Worm (Caenorhabditis elegans): Measurements from ENCODE around the gene F31F7.1.
A peak's percentile ranks its signal among the peaks of the same experiment; 100 is the strongest.

F31F7.1 gene

DNA sequence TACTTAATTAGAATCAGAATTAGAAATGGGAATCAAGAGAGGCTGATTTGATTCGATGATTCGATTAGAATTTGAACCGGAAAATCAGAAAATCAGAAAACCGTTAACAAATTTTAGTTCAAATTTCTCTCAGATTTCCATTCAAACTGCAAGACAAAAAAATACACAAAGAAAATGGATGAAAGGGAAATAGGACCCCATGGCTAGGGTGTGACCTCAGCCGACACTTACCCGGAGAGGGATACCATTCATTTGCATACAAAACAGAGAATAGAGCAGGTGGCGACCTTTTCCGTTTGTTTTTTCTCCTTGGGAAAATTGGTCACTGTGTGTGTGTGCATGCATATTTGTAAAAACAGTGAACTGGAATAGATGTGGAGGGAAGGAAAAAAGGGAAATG is 42.3 kb upstream of the F31F7.1 start:
- TF ChIP-seq ztf-23 (GFP tag; IDR thresholded peaks at IDR 0.05) (no peak), ztf-29 (GFP tag; IDR thresholded peaks at IDR 0.05) (no peak), T22C8.4 (GFP tag; IDR thresholded peaks at IDR 0.05) (no peak), cog-1 (tag; optimal IDR thresholded peaks at IDR 0.05) (no peak)

DNA sequence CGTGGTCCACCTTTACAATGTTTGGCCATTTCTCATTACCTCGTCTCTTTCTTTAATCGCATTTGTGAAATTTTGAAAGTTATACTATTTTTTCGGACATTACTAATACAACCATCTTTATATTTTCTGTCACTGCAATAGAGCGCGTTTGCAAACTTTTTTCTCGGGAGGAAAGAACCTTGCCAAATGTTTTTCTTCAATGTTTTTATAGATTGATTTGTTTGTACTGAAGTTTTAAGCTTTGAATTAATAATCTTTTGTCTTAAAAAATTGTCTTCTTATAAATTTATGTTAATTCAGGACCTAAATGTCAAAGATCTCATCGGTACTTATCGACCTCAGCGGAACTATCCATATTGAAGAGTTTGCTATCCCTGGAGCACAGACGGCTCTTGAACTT is 41.4 kb upstream of the F31F7.1 start, which contains the start of gene K08B12.3:
TSS of gene K08B12.3 (plus strand) at position 301 of the 400 bp plus-strand sequence.
- TF ChIP-seq med-1 (GFP tag; optimal IDR thresholded peaks at IDR 0.05; ENCODE audit: insufficient read depth) (no peak), T22C8.4 (GFP tag; IDR thresholded peaks at IDR 0.05) (no peak), flt-1 (GFP tag; IDR thresholded peaks at IDR 0.05) (no peak), klf-2 (GFP tag; conservative IDR thresholded peaks at IDR 0.05) (no peak), ztf-23 (GFP tag; IDR thresholded peaks at IDR 0.05) (no peak), tab-1 (GFP tag; IDR thresholded peaks at IDR 0.05) (no peak), cog-1 (tag; optimal IDR thresholded peaks at IDR 0.05) (no peak), ztf-29 (GFP tag; IDR thresholded peaks at IDR 0.05) (no peak), ref-1 (GFP tag; conservative IDR thresholded peaks at IDR 0.05) (no peak)

DNA sequence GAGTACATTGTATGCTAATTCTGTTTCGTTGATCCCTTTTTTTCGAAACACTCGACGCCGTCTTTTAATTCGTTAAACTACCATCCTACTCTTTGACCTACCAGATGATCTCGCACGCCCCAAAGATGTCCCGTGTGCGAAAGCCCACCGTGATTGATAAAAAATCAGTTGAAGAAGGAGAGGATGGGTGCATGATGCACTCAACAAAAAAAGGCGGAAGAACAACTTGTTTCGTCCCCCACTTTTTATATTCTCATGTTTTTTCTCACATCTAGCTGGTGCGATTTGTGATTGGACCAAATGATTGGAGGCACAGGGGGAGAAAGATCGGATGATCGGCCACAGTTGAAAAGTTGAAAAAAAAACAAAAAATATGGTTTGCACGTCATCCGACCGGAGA is 37.9 kb upstream of the F31F7.1 start:
- TF ChIP-seq ztf-23 (GFP tag; IDR thresholded peaks at IDR 0.05) (no peak), cog-1 (tag; optimal IDR thresholded peaks at IDR 0.05) (no peak), ref-1 (GFP tag; conservative IDR thresholded peaks at IDR 0.05) (no peak), ztf-29 (GFP tag; IDR thresholded peaks at IDR 0.05) (no peak), T22C8.4 (GFP tag; IDR thresholded peaks at IDR 0.05) (no peak), med-1 (GFP tag; optimal IDR thresholded peaks at IDR 0.05; ENCODE audit: insufficient read depth) (no peak), tab-1 (GFP tag; IDR thresholded peaks at IDR 0.05) (no peak), flt-1 (GFP tag; IDR thresholded peaks at IDR 0.05) (no peak), klf-2 (GFP tag; conservative IDR thresholded peaks at IDR 0.05) (no peak)

DNA sequence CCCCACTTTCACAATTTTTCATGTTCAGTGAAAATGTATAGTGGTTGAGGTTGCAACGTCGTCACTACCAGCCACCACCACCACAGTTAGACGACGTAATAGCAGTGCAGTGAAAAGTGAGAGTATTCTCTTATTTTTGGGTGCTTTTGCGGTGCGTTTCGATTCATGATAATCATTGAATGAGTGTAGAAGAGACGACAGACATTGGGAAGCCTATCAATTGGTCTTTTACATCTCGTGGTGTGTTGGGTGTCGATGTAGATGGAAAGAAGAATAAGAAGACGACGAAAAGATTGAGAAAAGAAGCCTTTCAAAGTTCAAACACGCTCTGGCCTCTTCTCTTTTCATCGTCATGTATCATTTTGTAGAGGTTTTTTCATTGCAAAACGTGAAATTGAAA is 36.4 kb upstream of the F31F7.1 start:
- no peak for TF ChIP-seq ztf-23 (GFP tag; IDR thresholded peaks at IDR 0.05)
- no peak for TF ChIP-seq cog-1 (tag; optimal IDR thresholded peaks at IDR 0.05)
- no peak for TF ChIP-seq T22C8.4 (GFP tag; IDR thresholded peaks at IDR 0.05)
- no peak for TF ChIP-seq ztf-29 (GFP tag; IDR thresholded peaks at IDR 0.05)
- TF ChIP-seq tab-1 (GFP tag; IDR thresholded peaks at IDR 0.05): no peak
- TF ChIP-seq ref-1 (GFP tag; conservative IDR thresholded peaks at IDR 0.05): no peak
- TF ChIP-seq flt-1 (GFP tag; IDR thresholded peaks at IDR 0.05): no peak
- TF ChIP-seq klf-2 (GFP tag; conservative IDR thresholded peaks at IDR 0.05): no peak
- no peak for TF ChIP-seq med-1 (GFP tag; optimal IDR thresholded peaks at IDR 0.05; ENCODE audit: insufficient read depth)

DNA sequence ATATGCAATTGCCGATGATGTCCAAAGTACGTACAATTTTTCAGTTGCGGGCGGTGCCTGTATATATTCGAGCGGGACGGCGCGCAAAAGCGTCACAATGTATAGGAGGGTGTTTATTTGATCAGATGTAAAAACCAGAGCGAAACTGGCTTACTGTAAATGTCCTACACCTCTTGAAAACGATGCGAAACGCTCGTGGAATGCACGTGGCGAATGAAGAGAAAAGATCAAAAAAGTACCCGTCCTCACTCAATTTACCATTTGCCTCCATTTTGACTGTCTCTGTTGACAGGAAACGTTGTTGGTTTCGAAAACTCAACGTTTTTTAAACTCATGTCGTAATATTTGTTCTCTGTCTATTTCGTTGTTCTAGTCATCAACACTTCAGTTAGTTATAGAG is 35.5 kb upstream of the F31F7.1 start:
- no peak for TF ChIP-seq flt-1 (GFP tag; IDR thresholded peaks at IDR 0.05)
- TF ChIP-seq ztf-23 (GFP tag; IDR thresholded peaks at IDR 0.05): no peak
- TF ChIP-seq cog-1 (tag; optimal IDR thresholded peaks at IDR 0.05): no peak
- TF ChIP-seq tab-1 (GFP tag; IDR thresholded peaks at IDR 0.05): no peak
- no peak for TF ChIP-seq ref-1 (GFP tag; conservative IDR thresholded peaks at IDR 0.05)
- TF ChIP-seq med-1 (GFP tag; optimal IDR thresholded peaks at IDR 0.05; ENCODE audit: insufficient read depth): no peak
- no peak for TF ChIP-seq klf-2 (GFP tag; conservative IDR thresholded peaks at IDR 0.05)

DNA sequence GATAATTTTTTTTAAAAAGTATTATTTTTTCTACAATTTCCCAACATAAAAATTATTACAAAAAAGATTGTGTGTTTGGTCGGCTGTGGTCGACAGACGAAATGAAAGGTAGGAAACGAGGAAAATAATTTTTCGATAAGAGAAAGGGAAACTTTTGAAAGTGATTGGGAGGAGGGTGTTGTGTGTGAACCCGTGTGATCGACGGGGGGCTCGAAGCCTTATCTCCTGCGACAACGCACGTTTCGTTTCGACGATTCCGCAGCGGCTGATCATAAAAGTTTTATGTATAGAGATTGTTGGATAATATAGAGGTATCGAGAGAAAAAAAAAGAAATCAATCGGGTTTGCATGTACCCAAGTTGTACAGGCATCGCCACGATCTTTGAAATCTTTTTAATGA is 33.0 kb upstream of the F31F7.1 start:
- TF ChIP-seq ztf-23 (GFP tag; IDR thresholded peaks at IDR 0.05) (no peak), med-1 (GFP tag; optimal IDR thresholded peaks at IDR 0.05; ENCODE audit: insufficient read depth) (no peak), flt-1 (GFP tag; IDR thresholded peaks at IDR 0.05) (no peak), ztf-29 (GFP tag; IDR thresholded peaks at IDR 0.05) (no peak), ref-1 (GFP tag; conservative IDR thresholded peaks at IDR 0.05) (no peak), tab-1 (GFP tag; IDR thresholded peaks at IDR 0.05) (no peak), klf-2 (GFP tag; conservative IDR thresholded peaks at IDR 0.05) (no peak), cog-1 (tag; optimal IDR thresholded peaks at IDR 0.05) (no peak), T22C8.4 (GFP tag; IDR thresholded peaks at IDR 0.05) (no peak)

DNA sequence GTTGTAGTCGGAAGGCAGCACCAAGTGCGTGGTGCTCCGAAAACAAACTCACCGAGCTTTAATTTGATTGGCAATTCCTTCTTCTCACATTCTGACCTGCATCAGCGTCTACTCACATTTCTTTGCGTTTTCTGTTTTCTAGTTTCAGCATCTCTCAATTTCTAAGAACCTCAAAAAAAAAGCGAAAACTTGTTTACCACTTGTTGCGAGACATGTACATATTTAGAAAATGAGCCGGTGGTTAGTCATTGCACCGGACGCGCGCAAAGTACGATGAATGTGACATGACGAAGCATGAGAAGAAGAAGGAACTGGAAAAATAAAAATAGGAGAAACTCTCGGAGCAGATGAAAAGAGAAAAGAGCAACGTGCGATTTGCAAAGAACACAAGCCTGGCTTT is 31.6 kb upstream of the F31F7.1 start:
- TF ChIP-seq flt-1 (GFP tag; IDR thresholded peaks at IDR 0.05) (no peak), med-1 (GFP tag; optimal IDR thresholded peaks at IDR 0.05; ENCODE audit: insufficient read depth) (no peak), ref-1 (GFP tag; conservative IDR thresholded peaks at IDR 0.05) (no peak), cog-1 (tag; optimal IDR thresholded peaks at IDR 0.05) (no peak)

DNA sequence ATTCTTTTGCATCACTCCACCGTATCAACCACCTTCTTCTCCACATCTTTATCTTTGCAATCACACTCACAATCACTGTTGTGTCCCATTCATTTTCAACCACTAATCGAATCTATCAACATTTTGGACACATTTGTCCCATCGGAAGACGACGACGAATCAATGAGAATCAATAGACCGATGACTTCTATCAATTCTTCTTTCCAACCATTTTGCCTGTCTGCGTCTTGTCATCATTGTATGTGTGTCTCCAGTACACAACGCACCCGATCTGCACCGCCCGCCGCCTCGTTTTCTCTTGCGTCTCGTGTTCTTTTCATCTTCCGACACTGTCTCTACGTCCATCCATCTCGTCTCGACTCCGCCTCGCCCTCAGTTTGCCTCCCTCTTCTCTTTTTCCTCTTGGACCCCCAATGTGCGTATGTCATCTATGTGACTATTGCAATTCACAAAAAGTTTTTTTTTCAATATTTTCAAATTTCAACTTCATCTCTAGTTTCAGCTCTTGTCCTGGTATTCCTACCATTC is 29.7 kb upstream of the F31F7.1 start, which contains the start of gene dmd-7:
TSS of gene dmd-7 (plus strand) at position 478 of the 528 bp plus-strand sequence.
- no peak for TF ChIP-seq ztf-29 (GFP tag; IDR thresholded peaks at IDR 0.05)
- 0 out of 2 replicates have a peak, but pooled peaks have one; percentile 9 for TF ChIP-seq tab-1 (GFP tag; IDR thresholded peaks at IDR 0.05)
- no peak for TF ChIP-seq T22C8.4 (GFP tag; IDR thresholded peaks at IDR 0.05)
- TF ChIP-seq flt-1 (GFP tag; IDR thresholded peaks at IDR 0.05): no peak
- no peak for TF ChIP-seq ref-1 (GFP tag; conservative IDR thresholded peaks at IDR 0.05)
- TF ChIP-seq cog-1 (tag; optimal IDR thresholded peaks at IDR 0.05): no peak
- no peak for TF ChIP-seq klf-2 (GFP tag; conservative IDR thresholded peaks at IDR 0.05)
- no peak for TF ChIP-seq ztf-23 (GFP tag; IDR thresholded peaks at IDR 0.05)

DNA sequence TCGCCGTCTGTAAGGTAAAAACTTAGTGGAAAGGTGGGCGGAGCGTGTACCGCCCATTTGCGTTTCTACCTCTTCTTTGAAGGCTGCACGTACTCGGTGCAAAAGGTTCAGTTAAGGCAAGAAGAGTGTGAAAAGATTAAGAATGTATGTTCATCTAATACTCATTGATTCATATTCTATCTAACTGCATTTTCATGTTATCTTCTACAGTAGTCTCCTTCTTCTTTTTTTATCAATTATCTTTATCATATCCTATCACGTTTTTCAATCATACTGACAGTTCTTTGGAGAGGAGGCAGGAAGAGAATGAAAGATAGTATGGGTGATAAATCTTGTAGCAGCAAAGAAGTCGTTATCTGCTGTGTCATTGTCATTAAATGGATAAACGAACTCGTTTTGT is 28.8 kb upstream of the F31F7.1 start:
- TF ChIP-seq ztf-29 (GFP tag; IDR thresholded peaks at IDR 0.05) (no peak), cog-1 (tag; optimal IDR thresholded peaks at IDR 0.05) (no peak)

DNA sequence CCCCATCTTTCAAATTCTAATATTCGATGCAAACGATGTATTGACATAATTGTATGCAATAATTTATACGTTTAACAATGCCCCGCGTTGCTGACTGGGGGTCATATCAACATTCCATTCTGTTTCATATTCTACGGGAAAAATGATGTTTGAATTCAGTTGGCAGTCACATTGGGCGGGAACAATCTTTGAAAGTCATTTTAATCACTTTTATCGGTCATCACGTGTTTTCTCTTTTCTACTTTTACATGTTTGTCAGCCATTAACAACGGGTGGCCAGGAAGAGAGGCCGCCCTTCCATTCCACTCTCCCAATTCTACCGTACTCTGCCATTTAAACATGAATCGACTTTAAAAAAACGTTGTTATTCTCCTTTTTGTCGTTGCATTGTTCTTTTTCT is 27.5 kb upstream of the F31F7.1 start:
- TF ChIP-seq ztf-23 (GFP tag; IDR thresholded peaks at IDR 0.05): no peak
- TF ChIP-seq T22C8.4 (GFP tag; IDR thresholded peaks at IDR 0.05): no peak
- no peak for TF ChIP-seq cog-1 (tag; optimal IDR thresholded peaks at IDR 0.05)
- no peak for TF ChIP-seq ztf-29 (GFP tag; IDR thresholded peaks at IDR 0.05)
- no peak for TF ChIP-seq ref-1 (GFP tag; conservative IDR thresholded peaks at IDR 0.05)
- no peak for TF ChIP-seq flt-1 (GFP tag; IDR thresholded peaks at IDR 0.05)
- no peak for TF ChIP-seq tab-1 (GFP tag; IDR thresholded peaks at IDR 0.05)
